Worm (Caenorhabditis elegans) whole organism, L1 larva: ENCODE results near the gene scpl-4.

Experiments used
- C04F5.9 ChIP-seq: sonication (generic microtip); optimal IDR thresholded peaks from 2 replicates; lab custom pipeline; 2016; ENCODE audit warnings: missing genetic modification characterization, missing compliant biosample characterization
- C16A3.4 ChIP-seq: fragments of 150-350 bp; optimal IDR thresholded peaks from 2 replicates; lab custom pipeline; 2014; ENCODE audit warnings: missing biosample characterization, missing genetic modification characterization
- C34B4.2 ChIP-seq: sonication (generic microtip); optimal IDR thresholded peaks from 2 replicates; lab custom pipeline; 2017; ENCODE audit warnings: mild to moderate bottlenecking, missing genetic modification characterization, missing compliant biosample characterization
- F16B12.6 ChIP-seq: fragments of 150-350 bp; optimal IDR thresholded peaks from 2 replicates; lab custom pipeline; 2014; ENCODE audit warnings: missing biosample characterization, missing genetic modification characterization
- alr-1 ChIP-seq: fragments of 200-800 bp; sonication (Bioruptor generic); optimal IDR thresholded peaks from 2 replicates; lab custom pipeline; 2018; ENCODE audit warnings: borderline replicate concordance, mild to moderate bottlenecking, missing genetic modification characterization, missing compliant biosample characterization
- aly-2 ChIP-seq: fragments of 150-350 bp; optimal IDR thresholded peaks from 2 replicates; lab custom pipeline; 2014; ENCODE audit warnings: missing biosample characterization, missing genetic modification characterization
- ama-1 ChIP-seq: fragments of 150-350 bp; optimal IDR thresholded peaks from 2 replicates; lab custom pipeline; 2014
- blmp-1 ChIP-seq: fragments of 150-350 bp; optimal IDR thresholded peaks from 2 replicates; lab custom pipeline; 2014; ENCODE audit warnings: missing biosample characterization, missing genetic modification characterization
- ceh-63 ChIP-seq: fragments of 200-800 bp; sonication (Bioruptor generic); optimal IDR thresholded peaks from 2 replicates; lab custom pipeline; 2018; ENCODE audit warnings: mild to moderate bottlenecking, missing genetic modification characterization, missing compliant biosample characterization
- ceh-82 ChIP-seq, 3 experiments: fragments of 150-350 bp in 1 of 3; sonication (generic microtip) in 2 of 3; optimal IDR thresholded peaks; 2 replicates each; lab custom pipeline; 2014 to 2017; ENCODE audit warnings: missing biosample characterization in 3 of 3, missing genetic modification characterization in 3 of 3
- ces-1 ChIP-seq: fragments of 150-350 bp; optimal IDR thresholded peaks from 2 replicates; lab custom pipeline; 2014; ENCODE audit warnings: missing biosample characterization, missing genetic modification reagents, missing genetic modification characterization
- dpl-1 ChIP-seq, 3 experiments: fragments of 150-350 bp in 2 of 3; sonication (generic microtip) in 1 of 3; optimal IDR thresholded peaks; 2 replicates each; lab custom pipeline; 2014 to 2017; ENCODE audit warnings: missing biosample characterization in 3 of 3, missing genetic modification characterization in 3 of 3, missing genetic modification reagents in 3 of 3
- efl-1 ChIP-seq, 4 experiments: fragments of 150-350 bp; optimal IDR thresholded peaks in 3 of 4; peaks in 1 of 4; 1 replicate in 1 of 4; 2 replicates in 3 of 4; lab custom pipeline; 2014; ENCODE audit warnings: missing biosample characterization in 2 of 4, missing genetic modification characterization in 2 of 4, missing genetic modification reagents in 2 of 4
- efl-3 ChIP-seq: fragments of 200-800 bp; sonication (Bioruptor generic); optimal IDR thresholded peaks from 2 replicates; lab custom pipeline; 2018; ENCODE audit warnings: mild to moderate bottlenecking, missing genetic modification characterization, missing compliant biosample characterization
- egl-13 ChIP-seq: sonication (generic microtip); optimal IDR thresholded peaks from 2 replicates; lab custom pipeline; 2016; ENCODE audit warnings: missing genotype, missing genetic modification reagents, missing genetic modification characterization, missing compliant biosample characterization
- fkh-10 ChIP-seq: sonication (generic microtip); optimal IDR thresholded peaks from 2 replicates; lab custom pipeline; 2017; ENCODE audit warnings: missing biosample characterization, missing genetic modification reagents, missing genetic modification characterization
- fkh-4 ChIP-seq: sonication (generic microtip); optimal IDR thresholded peaks from 2 replicates; lab custom pipeline; 2016; ENCODE audit warnings: missing compliant biosample characterization, missing genetic modification characterization, borderline replicate concordance
- grh-1 ChIP-seq: fragments of 200-800 bp; sonication (Bioruptor generic); IDR thresholded peaks from 2 replicates; pipeline ENCODE4 v1.3.6; 2022; ENCODE audit warnings: missing genetic modification reagents, missing genetic modification characterization, missing compliant biosample characterization
- hlh-17 ChIP-seq: fragments of 200-800 bp; sonication (Bioruptor generic); optimal IDR thresholded peaks from 2 replicates; lab custom pipeline; 2018; ENCODE audit warnings: missing genetic modification characterization, mild to moderate bottlenecking, missing compliant biosample characterization, moderate library complexity, borderline replicate concordance
- isw-1 ChIP-seq: fragments of 200-800 bp; sonication (Bioruptor generic); IDR thresholded peaks from 2 replicates; pipeline ENCODE4 v1.3.6; 2022; ENCODE audit warnings: missing genetic modification characterization, missing compliant biosample characterization
- jun-1 ChIP-seq: fragments of 150-350 bp; optimal IDR thresholded peaks from 2 replicates; lab custom pipeline; 2014; ENCODE audit warnings: missing biosample characterization, missing genetic modification reagents, missing genetic modification characterization
- lin-35 ChIP-seq, 2 experiments: fragments of 150-350 bp; optimal IDR thresholded peaks; 2 replicates each; lab custom pipeline; 2014; ENCODE audit warnings: missing biosample characterization in 2 of 2, missing genetic modification characterization in 2 of 2, missing genetic modification reagents in 2 of 2
- lir-3 ChIP-seq: sonication (generic microtip); optimal IDR thresholded peaks from 2 replicates; lab custom pipeline; 2016; ENCODE audit warnings: mild to moderate bottlenecking, missing genetic modification characterization, moderate library complexity, missing compliant biosample characterization; ENCODE audit not compliant: poor library complexity
- mdl-1 ChIP-seq, 2 experiments: fragments of 150-350 bp; optimal IDR thresholded peaks; 2 replicates each; lab custom pipeline; 2014 to 2017; ENCODE audit warnings: missing biosample characterization in 2 of 2, missing genetic modification characterization in 2 of 2, inconsistent platforms in 1 of 2
- mep-1 ChIP-seq: fragments of 150-350 bp; optimal IDR thresholded peaks from 2 replicates; lab custom pipeline; 2014; ENCODE audit warnings: missing biosample characterization, missing genetic modification characterization
- nhr-237 ChIP-seq: fragments of 150-350 bp; optimal IDR thresholded peaks from 2 replicates; lab custom pipeline; 2014; ENCODE audit warnings: missing biosample characterization, missing genetic modification characterization
- nhr-28 ChIP-seq: fragments of 150-350 bp; optimal IDR thresholded peaks from 2 replicates; lab custom pipeline; 2014; ENCODE audit warnings: missing biosample characterization, missing genetic modification characterization
- nhr-71 ChIP-seq: sonication (generic microtip); optimal IDR thresholded peaks from 2 replicates; lab custom pipeline; 2016; ENCODE audit warnings: mild to moderate bottlenecking, missing genetic modification characterization, moderate library complexity, missing compliant biosample characterization
- nhr-84 ChIP-seq: sonication (generic microtip); optimal IDR thresholded peaks from 2 replicates; lab custom pipeline; 2017; ENCODE audit warnings: missing biosample characterization, missing genetic modification characterization
- nhr-85 ChIP-seq: sonication (generic microtip); peaks from one replicate; lab custom pipeline; 2016; ENCODE audit warnings: missing genetic modification characterization, inconsistent platforms, missing compliant biosample characterization
- nhr-90 ChIP-seq: sonication (generic microtip); optimal IDR thresholded peaks from 2 replicates; lab custom pipeline; 2016; ENCODE audit warnings: mild to moderate bottlenecking, missing genetic modification characterization, missing compliant biosample characterization; ENCODE audit not compliant: poor library complexity
- pag-3 ChIP-seq: sonication (generic microtip); optimal IDR thresholded peaks from 2 replicates; lab custom pipeline; 2017; ENCODE audit warnings: missing genetic modification characterization, mild to moderate bottlenecking, missing compliant biosample characterization, antibody characterized with exemption, borderline replicate concordance; ENCODE audit not compliant: insufficient read depth
- pqm-1 ChIP-seq: sonication (generic microtip); optimal IDR thresholded peaks from 3 replicates; lab custom pipeline; 2017; ENCODE audit warnings: missing biosample characterization, missing genetic modification characterization
- rnt-1 ChIP-seq: sonication (generic microtip); optimal IDR thresholded peaks from 2 replicates; lab custom pipeline; 2016; ENCODE audit warnings: mild to moderate bottlenecking, missing genetic modification characterization, moderate library complexity, missing compliant biosample characterization
- sox-4 ChIP-seq: sonication (generic microtip); optimal IDR thresholded peaks from 2 replicates; lab custom pipeline; 2016; ENCODE audit warnings: missing genetic modification characterization, missing compliant biosample characterization
- tlp-1 ChIP-seq: fragments of 150-350 bp; optimal IDR thresholded peaks from 2 replicates; lab custom pipeline; 2014; ENCODE audit warnings: missing biosample characterization, missing genetic modification characterization
- unc-30 ChIP-seq: sonication (generic microtip); optimal IDR thresholded peaks from 2 replicates; lab custom pipeline; 2017; ENCODE audit warnings: missing biosample characterization, missing genetic modification characterization
- unc-86 ChIP-seq: sonication (generic microtip); optimal IDR thresholded peaks from 2 replicates; lab custom pipeline; 2016; ENCODE audit warnings: missing genetic modification characterization, missing compliant biosample characterization
- unc-98 ChIP-seq: fragments of 200-800 bp; sonication (Bioruptor generic); IDR thresholded peaks from 2 replicates; pipeline ENCODE4 v1.3.6; 2022; ENCODE audit warnings: missing genetic modification characterization, missing compliant biosample characterization
- xbp-1 ChIP-seq: sonication (generic microtip); optimal IDR thresholded peaks from 2 replicates; lab custom pipeline; 2016; ENCODE audit warnings: missing genetic modification characterization, missing compliant biosample characterization

Gene scpl-4

DNA sequence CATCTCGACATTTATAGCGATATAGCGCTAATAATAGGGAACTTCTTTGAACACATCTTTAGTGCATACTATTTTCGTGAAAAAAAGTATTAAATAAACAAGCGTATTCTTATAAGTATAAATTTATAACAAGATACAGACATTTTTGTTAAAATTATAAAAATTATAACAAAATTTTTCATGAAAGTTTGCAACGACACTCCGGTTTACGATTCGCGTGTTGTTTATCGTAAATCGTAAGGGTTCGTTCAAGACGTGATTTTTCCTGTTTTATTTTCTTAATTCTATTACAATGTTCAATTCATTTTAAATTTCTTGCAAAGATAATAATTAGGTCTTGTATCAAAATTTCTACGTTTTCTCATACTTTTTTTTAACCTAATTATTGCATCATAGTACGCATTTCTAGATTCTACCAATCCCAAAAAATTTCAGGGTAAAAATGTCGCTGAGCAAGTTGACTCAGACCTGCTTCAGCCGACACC is at the start of gene scpl-4:
TSS of gene scpl-4 (plus strand) at position 435 of the 485 bp plus-strand sequence.
- TF ChIP-seq xbp-1 (tag; lab: Kevin White, UChicago) (no peak), unc-30 (tag; lab: Kevin White, UChicago) (no peak), nhr-237 (no peak), ceh-63 (no peak), lin-35 (GFP tag; optimal IDR thresholded peaks at IDR 0.05; lab: Kevin White, UChicago) (peak in 1 of 2 experiments; percentile 26), nhr-28 (no peak), efl-1 (optimal IDR thresholded peaks at IDR 0.05; lab: Kevin White, UChicago) (peak in 1 of 2 experiments; percentile 1), efl-1 (GFP tag; optimal IDR thresholded peaks at IDR 0.05 in 1 of 2; lab: Kevin White, UChicago) (no peak), unc-98 (GFP tag; lab: Robert Waterston, UW) (no peak), mdl-1 (tag; optimal IDR thresholded peaks at IDR 0.05; lab: Kevin White, UChicago) (no peak), C34B4.2 (no peak), alr-1 (tag; lab: Kevin White, UChicago) (no peak), fkh-10 (no peak), blmp-1 (peak; percentile 12), aly-2 (no peak), dpl-1 (GFP tag; optimal IDR thresholded peaks at IDR 0.05; lab: Kevin White, UChicago) (peak in 1 of 3 experiments; percentile 30), nhr-90 (tag; lab: Kevin White, UChicago) (no peak), lir-3 (tag; lab: Kevin White, UChicago) (no peak), F16B12.6 (tag; lab: Kevin White, UChicago) (no peak), jun-1 (tag; lab: Kevin White, UChicago) (no peak), ama-1 (lab: Kevin White, UChicago) (no peak), grh-1 (GFP tag; lab: Robert Waterston, UW) (no peak), unc-86 (no peak), egl-13 (tag; lab: Kevin White, UChicago) (no peak), ces-1 (no peak)

DNA sequence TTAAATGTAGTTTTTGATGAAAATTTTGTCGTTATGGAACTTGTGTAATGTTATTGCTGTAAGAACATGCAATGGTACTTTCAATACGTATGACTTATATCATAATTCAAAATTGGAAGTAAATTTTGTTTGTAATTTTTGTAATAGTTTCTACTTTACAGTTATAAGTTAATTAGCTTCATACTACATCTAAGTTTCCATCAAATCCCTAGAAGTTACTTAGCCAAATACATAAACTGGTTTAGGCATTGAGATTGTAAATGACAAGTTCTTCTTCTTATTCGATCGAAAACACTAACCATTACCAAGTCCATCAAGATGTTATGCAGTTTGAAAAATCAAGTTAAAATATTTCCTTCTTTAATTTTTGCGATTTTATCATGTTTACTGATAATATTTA is 49.2 kb upstream of the scpl-4 start, which contains the start of gene F32G8.2:
TSS of gene F32G8.2 (plus strand) at position 301 of the 400 bp plus-strand sequence.
- TF ChIP-seq nhr-90 (tag; lab: Kevin White, UChicago) (no peak), fkh-4 (tag; lab: Kevin White, UChicago) (no peak), tlp-1 (tag; lab: Kevin White, UChicago) (no peak), C04F5.9 (tag; lab: Kevin White, UChicago) (no peak), ceh-82 (tag; optimal IDR thresholded peaks at IDR 0.05; lab: Kevin White, UChicago) (no peak), sox-4 (tag; lab: Kevin White, UChicago) (no peak), nhr-71 (tag; lab: Kevin White, UChicago) (no peak)

DNA sequence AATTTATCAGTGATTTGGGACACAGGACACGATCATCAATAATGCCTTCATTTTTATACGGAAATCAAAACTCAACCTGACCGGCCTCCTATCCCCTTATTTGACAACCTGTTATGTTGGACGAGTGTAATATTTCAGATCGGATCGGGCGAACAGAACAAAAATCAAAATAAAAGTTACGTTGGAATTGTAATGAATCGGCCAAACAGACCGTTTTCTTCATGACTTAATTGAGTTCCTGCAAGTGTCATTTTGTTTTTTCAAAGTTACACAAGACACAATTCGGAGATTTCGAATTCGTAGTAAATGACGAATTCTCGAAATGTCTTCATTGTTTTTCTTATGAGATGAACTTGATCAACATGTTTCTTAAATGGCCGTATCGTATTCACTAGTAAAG is 43.7 kb upstream of the scpl-4 start, which contains the start of gene F32G8.3:
TSS of gene F32G8.3 (minus strand) at position 101 of the 400 bp plus-strand sequence.
- TF ChIP-seq rnt-1 (tag; lab: Kevin White, UChicago) (no peak), hlh-17 (GFP tag; lab: Kevin White, UChicago) (no peak)

DNA sequence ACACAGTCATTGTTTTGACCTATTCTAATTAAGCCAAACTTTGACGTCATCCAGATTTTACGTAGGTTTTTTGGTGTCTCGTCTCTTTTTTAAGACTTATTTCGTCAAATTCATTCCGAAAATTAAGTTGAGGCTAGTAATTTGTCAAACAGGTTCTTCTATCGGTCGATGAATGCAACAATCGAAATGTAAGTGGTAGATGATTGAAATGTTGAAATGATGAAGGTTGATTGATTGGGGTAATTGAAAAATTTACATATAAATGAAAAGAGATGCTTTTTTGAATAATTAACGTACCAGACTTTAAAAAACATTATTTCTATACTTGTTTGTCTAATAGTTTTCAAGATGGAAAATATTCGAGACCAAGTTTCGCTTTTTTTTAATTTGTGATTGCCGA is 42.5 kb upstream of the scpl-4 start:
- TF ChIP-seq efl-3 (GFP tag; lab: Kevin White, UChicago) (no peak), mep-1 (tag; lab: Kevin White, UChicago) (no peak), pag-3 (tag; lab: Kevin White, UChicago) (no peak), jun-1 (tag; lab: Kevin White, UChicago) (no peak), nhr-85 (tag; lab: Kevin White, UChicago) (peak; percentile 72), C16A3.4 (tag; lab: Kevin White, UChicago) (no peak), isw-1 (GFP tag; lab: Robert Waterston, UW) (no peak), grh-1 (GFP tag; lab: Robert Waterston, UW) (peak; percentile 42; the same call in 1 of the 2 replicates), nhr-84 (tag; lab: Kevin White, UChicago) (no peak), fkh-10 (no peak), pqm-1 (no peak)
